Fruit fly (Drosophila melanogaster) Kc167 (cell line): Measurements from ENCODE around the gene CG6216.

ENCODE experiments used
- Sin3A ChIP-seq: fragments of >200 bp; optimal IDR thresholded peaks from 2 replicates; lab custom pipeline; 2018; ENCODE audit warnings: missing external identifiers
- h ChIP-seq: fragments of >200 bp; optimal IDR thresholded peaks from 3 replicates; lab custom pipeline; 2018; ENCODE audit warnings: missing external identifiers
- insv ChIP-seq: fragments of >200 bp; optimal IDR thresholded peaks from 3 replicates; lab custom pipeline; 2018; ENCODE audit warnings: missing external identifiers
- ttk ChIP-seq: sonication (Bioruptor generic); optimal IDR thresholded peaks from 2 replicates; lab custom pipeline; 2017; ENCODE audit warnings: missing external identifiers

DNA sequence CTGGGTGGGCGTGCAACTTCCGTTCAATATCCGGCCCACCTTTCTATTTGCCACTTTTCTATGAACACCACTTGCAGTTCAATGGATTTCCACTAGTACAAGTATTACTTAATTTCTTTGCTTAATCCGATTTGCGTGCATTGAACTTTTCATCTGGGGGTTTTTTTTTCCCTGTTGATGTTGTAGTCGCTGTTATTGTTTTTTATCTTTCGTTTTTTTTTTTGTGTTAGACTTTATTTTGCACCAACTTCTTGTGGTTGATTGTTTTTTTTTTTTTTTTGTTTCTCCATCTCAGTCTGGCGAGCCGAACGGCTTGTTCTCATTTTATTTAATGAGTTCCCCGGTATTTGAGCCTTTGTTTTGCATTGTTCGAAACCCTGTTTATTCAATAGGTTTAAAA lies 14.2 kb downstream of the CG6216 start:
- TF ChIP-seq h (lab: Kevin White, UChicago) (no peak), Sin3A (lab: Kevin White, UChicago) (no peak), ttk (no peak), insv (lab: Kevin White, UChicago) (no peak)
